Fruit fly (Drosophila melanogaster): ENCODE measurements around the gene oxt.

DNA sequence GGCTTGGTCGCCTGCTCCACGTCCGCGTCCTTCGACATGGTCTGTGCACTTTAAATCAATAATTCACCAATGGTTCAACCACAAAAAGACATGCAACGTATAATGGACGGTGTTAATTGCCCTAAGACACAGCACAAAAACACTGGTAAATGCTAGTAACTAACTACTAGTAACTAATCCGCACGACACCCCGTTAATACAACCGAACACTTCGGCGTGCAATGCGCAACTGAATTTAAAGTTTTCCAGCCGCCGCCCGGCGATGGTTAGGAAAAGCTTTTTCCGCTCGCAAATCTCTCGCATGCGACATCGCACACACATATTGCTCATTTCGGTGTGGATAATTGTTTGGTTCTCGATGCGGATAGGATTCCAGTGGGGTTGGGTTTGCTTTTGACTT lies 6.7 kb downstream of the oxt start:
- no peak for TF ChIP-seq Hr96 (GFP tag; optimal IDR thresholded peaks at IDR 0.05)
- peak; percentile 25 for TF ChIP-seq CG12768 (GFP tag; optimal IDR thresholded peaks at IDR 0.05)
- no peak for TF ChIP-seq cnc (optimal IDR thresholded peaks at IDR 0.05)
- TF ChIP-seq CG11617 (GFP tag; optimal IDR thresholded peaks at IDR 0.05): no peak
- no peak for TF ChIP-seq Crg-1 (GFP tag; optimal IDR thresholded peaks at IDR 0.05)
- TF ChIP-seq toe (GFP tag; optimal IDR thresholded peaks at IDR 0.05): no peak
- no peak for TF ChIP-seq CG7101 (tag; optimal IDR thresholded peaks at IDR 0.05)
- TF ChIP-seq ovo (GFP tag; optimal IDR thresholded peaks at IDR 0.05): no peak
- no peak for TF ChIP-seq CG14711 (tag; optimal IDR thresholded peaks at IDR 0.05)
- no peak for TF ChIP-seq CG5204 (GFP tag; optimal IDR thresholded peaks at IDR 0.05)
